Fruit fly (Drosophila melanogaster) Kc167 (cell line): Measurements from ENCODE around the gene CG14223.

Source experiments
- Myc ChIP-seq: fragments of >200 bp; optimal IDR thresholded peaks from 2 replicates; lab custom pipeline; 2017; ENCODE audit warnings: missing external identifiers
- Sin3A ChIP-seq: fragments of >200 bp; optimal IDR thresholded peaks from 2 replicates; lab custom pipeline; 2018; ENCODE audit warnings: missing external identifiers
- h ChIP-seq: fragments of >200 bp; optimal IDR thresholded peaks from 3 replicates; lab custom pipeline; 2018; ENCODE audit warnings: missing external identifiers
- psq ChIP-seq: fragments of >200 bp; optimal IDR thresholded peaks from 2 replicates; lab custom pipeline; 2017; ENCODE audit warnings: missing external identifiers

DNA sequence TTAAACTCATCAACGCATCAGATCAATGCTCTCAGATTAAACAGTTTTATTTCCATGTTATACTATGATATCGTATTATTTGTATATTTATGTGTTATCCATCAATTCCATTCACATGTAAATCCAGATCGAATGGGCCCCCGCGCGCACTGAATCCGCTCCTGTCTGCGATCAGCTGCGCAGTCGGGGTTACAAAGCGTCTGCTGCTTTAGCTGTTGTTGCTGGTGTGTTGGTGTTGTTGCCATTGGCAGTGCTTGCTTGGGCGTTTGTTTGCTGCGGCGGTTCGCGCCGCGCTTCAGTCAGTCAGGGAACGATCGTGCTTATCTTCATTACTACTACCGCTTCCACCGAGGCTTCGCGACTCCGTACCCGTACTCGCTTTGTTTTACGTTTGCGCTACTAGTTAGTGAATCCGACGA, 3.2 kb upstream of the CG14223 start, which contains the start of gene Zw:
- TF ChIP-seq Myc (lab: Kevin White, UChicago) (no peak), psq (lab: Kevin White, UChicago) (no peak), h (lab: Kevin White, UChicago) (no peak), Sin3A (lab: Kevin White, UChicago) (no peak)
